Fruit fly (Drosophila melanogaster): Measurements from ENCODE around the gene mRpS31.

DNA sequence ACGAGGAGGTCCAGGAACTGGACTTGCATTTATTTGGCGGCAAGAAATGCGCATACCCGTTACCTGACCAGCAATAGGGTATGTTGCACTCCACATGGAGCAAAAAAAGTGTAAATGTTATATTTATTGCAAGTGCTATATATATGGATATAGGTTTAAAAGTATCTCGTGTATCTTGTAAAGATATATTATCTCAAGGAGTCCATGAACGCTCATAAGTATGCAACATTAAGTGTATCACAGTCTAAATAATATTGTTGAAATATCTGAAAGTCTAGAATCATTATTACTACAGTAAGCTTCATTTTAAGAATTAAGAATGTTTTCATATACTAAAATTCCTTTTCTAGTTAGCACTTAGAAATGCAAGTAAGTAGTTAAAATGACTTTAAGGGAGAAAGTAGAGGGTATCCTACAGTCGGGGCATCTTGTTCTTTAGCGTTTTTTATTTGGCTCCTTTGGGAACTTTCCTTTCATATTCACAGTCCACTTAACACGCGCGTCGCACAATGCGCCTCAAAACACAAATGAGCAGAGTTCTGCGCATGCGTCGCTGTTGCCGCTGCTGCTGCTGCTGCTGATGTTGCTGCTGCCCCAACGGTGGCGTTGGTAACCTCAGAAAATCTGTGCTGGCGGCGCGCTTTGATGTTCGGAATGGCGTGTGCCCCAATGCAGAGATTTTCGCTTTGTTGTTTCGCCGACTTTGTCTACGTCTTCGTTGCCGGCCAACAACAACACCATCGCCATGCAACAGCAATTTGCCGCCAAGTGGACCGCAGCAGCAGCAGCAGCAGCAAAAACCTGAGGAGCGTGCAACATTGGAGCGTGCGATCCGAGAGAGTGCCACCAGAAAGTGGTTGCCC lies 14.4 kb downstream of the mRpS31 start:
- TF ChIP-seq Mnt (GFP tag; optimal IDR thresholded peaks at IDR 0.05): no peak
- TF ChIP-seq Crg-1 (GFP tag; optimal IDR thresholded peaks at IDR 0.05): no peak
- no peak for TF ChIP-seq CG7045 (GFP tag; optimal IDR thresholded peaks at IDR 0.05)
- no peak for TF ChIP-seq CG33017 (tag; optimal IDR thresholded peaks at IDR 0.05)
- TF ChIP-seq Clk (GFP tag; optimal IDR thresholded peaks at IDR 0.05): no peak
- no peak for TF ChIP-seq pad (GFP tag; optimal IDR thresholded peaks at IDR 0.05)
- no peak for TF ChIP-seq cnc (optimal IDR thresholded peaks at IDR 0.05)
- no peak for TF ChIP-seq ovo (GFP tag; optimal IDR thresholded peaks at IDR 0.05)
- no peak for TF ChIP-seq CG11617 (GFP tag; optimal IDR thresholded peaks at IDR 0.05)

All from whole organism, adult.